Fruit fly (Drosophila melanogaster) whole organism, prepupa: ENCODE results near the gene CG14324.

Experiments used
- Blimp-1 ChIP-seq: fragments of 200-800 bp; sonication (Bioruptor generic); optimal IDR thresholded peaks from 3 replicates; lab custom pipeline; 2017; ENCODE audit warnings: missing biosample characterization, missing genetic modification characterization, mild to moderate bottlenecking, moderate library complexity, missing genetic modification reagents
- CG10631 ChIP-seq: fragments of 200-800 bp; sonication (Bioruptor generic); optimal IDR thresholded peaks from 2 replicates; lab custom pipeline; 2016; ENCODE audit warnings: missing biosample characterization, missing genetic modification characterization
- CG10669 ChIP-seq: fragments of 200-800 bp; sonication (Bioruptor generic); optimal IDR thresholded peaks from 3 replicates; lab custom pipeline; 2018; ENCODE audit warnings: missing biosample characterization, mild to moderate bottlenecking, missing genetic modification characterization, moderate library complexity
- CG11762 ChIP-seq: fragments of 200-800 bp; sonication (Bioruptor generic); optimal IDR thresholded peaks from 3 replicates; lab custom pipeline; 2016; ENCODE audit warnings: missing biosample characterization, missing genetic modification characterization; ENCODE audit not compliant: insufficient read depth
- CG15336 ChIP-seq: fragments of 200-800 bp; sonication (Bioruptor generic); IDR thresholded peaks from 2 replicates; pipeline ENCODE4 v1.3.6; 2022; ENCODE audit warnings: missing biosample characterization, missing genetic modification characterization
- CG1621 ChIP-seq: fragments of 200-800 bp; sonication (Bioruptor generic); optimal IDR thresholded peaks from 3 replicates; lab custom pipeline; 2018; ENCODE audit warnings: missing biosample characterization, mild to moderate bottlenecking, missing genetic modification characterization
- CG16779 ChIP-seq: fragments of 200-800 bp; sonication (Bioruptor generic); optimal IDR thresholded peaks from 3 replicates; lab custom pipeline; 2017; ENCODE audit warnings: missing biosample characterization, mild to moderate bottlenecking, missing genetic modification characterization
- CG3032 ChIP-seq: fragments of 200-800 bp; optimal IDR thresholded peaks from 2 replicates; lab custom pipeline; 2019; ENCODE audit warnings: missing biosample characterization, mild to moderate bottlenecking, missing genetic modification characterization, moderate library complexity
- CG31627 ChIP-seq: fragments of 200-800 bp; sonication (Bioruptor generic); optimal IDR thresholded peaks from 3 replicates; lab custom pipeline; 2016; ENCODE audit warnings: missing biosample characterization, missing genetic modification characterization
- CG34406 ChIP-seq: fragments of 200-800 bp; sonication (Bioruptor generic); optimal IDR thresholded peaks from 3 replicates; lab custom pipeline; 2016; ENCODE audit warnings: missing biosample characterization, missing genetic modification characterization
- CG4318 ChIP-seq: fragments of 200-800 bp; sonication (Bioruptor generic); optimal IDR thresholded peaks from 3 replicates; lab custom pipeline; 2017; ENCODE audit warnings: missing biosample characterization, mild to moderate bottlenecking, missing genetic modification characterization
- CG6163 ChIP-seq: fragments of 200-800 bp; sonication (Bioruptor generic); IDR thresholded peaks from 3 replicates; pipeline ENCODE4 v1.3.6; 2022; ENCODE audit warnings: missing biosample characterization, missing genetic modification characterization
- CG6808 ChIP-seq: fragments of 200-800 bp; sonication (Bioruptor generic); optimal IDR thresholded peaks from 3 replicates; lab custom pipeline; 2017; ENCODE audit warnings: missing biosample characterization, missing genetic modification characterization, mild to moderate bottlenecking, moderate library complexity, missing genetic modification reagents
- CG6854 ChIP-seq: fragments of 200-800 bp; sonication (Bioruptor generic); optimal IDR thresholded peaks from 2 replicates; lab custom pipeline; 2017; ENCODE audit warnings: missing biosample characterization, mild to moderate bottlenecking, missing genetic modification characterization
- CG8119 ChIP-seq: fragments of 200-800 bp; sonication (Bioruptor generic); IDR thresholded peaks from 3 replicates; pipeline ENCODE4 v1.3.6; 2022; ENCODE audit warnings: missing biosample characterization, missing genetic modification characterization
- CG8319 ChIP-seq: fragments of 200-800 bp; sonication (Bioruptor generic); optimal IDR thresholded peaks from 3 replicates; lab custom pipeline; 2016; ENCODE audit warnings: missing biosample characterization, missing genetic modification characterization
- CG9139 ChIP-seq: fragments of 200-800 bp; sonication (Bioruptor generic); optimal IDR thresholded peaks from 3 replicates; lab custom pipeline; 2017; ENCODE audit warnings: missing biosample characterization, mild to moderate bottlenecking, missing genetic modification characterization
- Eip75B ChIP-seq: fragments of 200-800 bp; sonication (Bioruptor generic); optimal IDR thresholded peaks from 3 replicates; lab custom pipeline; 2016; ENCODE audit warnings: missing biosample characterization, missing genetic modification characterization
- Eip78C ChIP-seq: fragments of 200-800 bp; sonication (Bioruptor generic); peaks from one replicate; lab custom pipeline; 2016; ENCODE audit warnings: missing biosample characterization, missing genetic modification characterization
- Ets21C ChIP-seq: fragments of 200-800 bp; sonication (Bioruptor generic); optimal IDR thresholded peaks from 3 replicates; lab custom pipeline; 2016; ENCODE audit warnings: missing biosample characterization, missing genetic modification characterization
- Hr38 ChIP-seq: sonication (Bioruptor generic); optimal IDR thresholded peaks from 2 replicates; lab custom pipeline; 2016; ENCODE audit warnings: missing biosample characterization, missing genetic modification characterization
- Lpt ChIP-seq: fragments of 200-800 bp; sonication (Bioruptor generic); optimal IDR thresholded peaks from 3 replicates; lab custom pipeline; 2016; ENCODE audit warnings: missing biosample characterization, missing genetic modification characterization
- Met ChIP-seq: fragments of 200-800 bp; sonication (Bioruptor generic); optimal IDR thresholded peaks from 3 replicates; lab custom pipeline; 2016; ENCODE audit warnings: missing biosample characterization, missing genetic modification characterization
- Smox ChIP-seq: fragments of 200-800 bp; sonication (Bioruptor generic); optimal IDR thresholded peaks from 3 replicates; lab custom pipeline; 2016; ENCODE audit warnings: missing biosample characterization, missing genetic modification characterization
- Sox102F ChIP-seq: fragments of 200-800 bp; sonication (Bioruptor generic); optimal IDR thresholded peaks from 2 replicates; lab custom pipeline; 2016; ENCODE audit warnings: missing biosample characterization, mild to moderate bottlenecking, missing genetic modification characterization
- Sox14 ChIP-seq: fragments of 200-800 bp; sonication (Bioruptor generic); optimal IDR thresholded peaks from 3 replicates; lab custom pipeline; 2016; ENCODE audit warnings: missing biosample characterization, missing genetic modification characterization
- Sox15 ChIP-seq: fragments of 200-800 bp; sonication (Bioruptor generic); optimal IDR thresholded peaks from 3 replicates; lab custom pipeline; 2016; ENCODE audit warnings: missing biosample characterization, missing genetic modification characterization
- achi ChIP-seq: fragments of 200-800 bp; sonication (Bioruptor generic); optimal IDR thresholded peaks from 3 replicates; lab custom pipeline; 2016; ENCODE audit warnings: missing biosample characterization, missing genetic modification characterization
- dac ChIP-seq: fragments of 200-800 bp; sonication (Bioruptor generic); optimal IDR thresholded peaks from 2 replicates; lab custom pipeline; 2017; ENCODE audit warnings: missing biosample characterization, mild to moderate bottlenecking, missing genetic modification characterization
- dsx ChIP-seq: fragments of 200-800 bp; optimal IDR thresholded peaks from 3 replicates; lab custom pipeline; 2019; ENCODE audit warnings: missing biosample characterization, mild to moderate bottlenecking, missing genetic modification characterization, moderate library complexity; ENCODE audit not compliant: poor library complexity, severe bottlenecking
- eg ChIP-seq: fragments of 200-800 bp; sonication (Bioruptor generic); IDR thresholded peaks from 3 replicates; pipeline ENCODE4 v1.3.6; 2022; ENCODE audit warnings: missing biosample characterization, missing genetic modification characterization
- fkh ChIP-seq: fragments of 200-800 bp; sonication (Bioruptor generic); optimal IDR thresholded peaks from 3 replicates; lab custom pipeline; 2017; ENCODE audit warnings: missing biosample characterization, mild to moderate bottlenecking, missing genetic modification characterization, moderate library complexity
- net ChIP-seq: fragments of 200-800 bp; sonication (Bioruptor generic); optimal IDR thresholded peaks from 3 replicates; lab custom pipeline; 2016; ENCODE audit warnings: missing biosample characterization, missing genetic modification characterization
- salr ChIP-seq, 2 experiments: fragments of 200-800 bp; sonication (Bioruptor generic); optimal IDR thresholded peaks; 3 replicates each; lab custom pipeline; 2016 to 2018; ENCODE audit warnings: missing biosample characterization in 2 of 2, missing genetic modification characterization in 2 of 2, mild to moderate bottlenecking in 1 of 2
- ss ChIP-seq, 2 experiments: fragments of 200-800 bp; sonication (Bioruptor generic); optimal IDR thresholded peaks; 2 replicates in 1 of 2; 3 replicates in 1 of 2; lab custom pipeline; 2017 to 2018; ENCODE audit warnings: mild to moderate bottlenecking in 2 of 2, missing biosample characterization in 2 of 2, missing genetic modification characterization in 2 of 2, moderate library complexity in 1 of 2
- svp ChIP-seq: fragments of 200-800 bp; sonication (Bioruptor generic); peaks from one replicate; lab custom pipeline; 2016; ENCODE audit warnings: missing biosample characterization, missing genetic modification characterization
- vri ChIP-seq: fragments of 200-800 bp; sonication (Bioruptor generic); optimal IDR thresholded peaks from 3 replicates; lab custom pipeline; 2016; ENCODE audit warnings: missing biosample characterization, mild to moderate bottlenecking, missing genetic modification characterization

CG14324 gene

DNA sequence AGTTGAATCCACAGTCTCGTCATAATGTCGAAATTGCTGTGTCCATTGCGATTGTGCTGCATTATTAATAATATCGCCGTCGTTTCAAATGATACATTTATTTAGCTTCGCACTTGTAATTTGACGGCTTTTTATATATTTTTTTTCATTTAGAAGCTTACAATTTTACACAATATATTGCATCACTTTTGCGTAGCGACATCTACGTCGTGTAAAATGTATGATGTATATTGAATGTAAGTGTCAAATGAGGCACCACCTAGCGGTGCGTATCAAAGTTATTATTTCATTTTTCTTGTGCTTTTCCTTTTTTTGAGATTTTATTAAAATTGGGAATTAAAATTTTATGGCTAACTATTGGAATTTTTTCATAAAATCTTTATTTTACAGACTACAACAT is 2.1 kb downstream of the CG14324 start:
- TF ChIP-seq CG6808, result no peak
- peak; percentile 11 for TF ChIP-seq CG3032

dm6 chr3R:17615746-17616145 is 2.9 kb downstream of the CG14324 start:
- no peak for TF ChIP-seq CG8119 (GFP tag; lab: Robert Waterston, UW)
- 0 out of 2 replicates have a peak, but pooled peaks have one; percentile 10 for TF ChIP-seq CG15336 (GFP tag; lab: Robert Waterston, UW)
- TF ChIP-seq, all 60 proteins: peak for 1

DNA sequence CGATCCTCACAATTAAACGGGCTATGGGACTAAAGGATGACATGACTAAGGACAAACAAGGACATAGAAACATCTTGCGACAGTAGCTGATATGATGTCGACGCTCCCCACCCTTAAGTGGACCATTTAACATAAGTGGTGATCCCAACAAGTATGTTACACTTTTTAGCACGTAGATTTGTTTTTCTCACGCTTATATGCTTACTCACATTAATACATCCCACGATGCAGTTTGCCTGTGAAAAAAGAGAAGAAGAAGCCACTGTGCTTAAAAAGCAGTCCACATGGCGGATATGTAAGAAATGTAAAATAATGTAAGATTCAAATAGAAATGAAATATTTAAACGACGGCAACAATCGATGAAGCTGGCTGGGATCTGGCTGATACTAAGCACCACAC is 3.5 kb downstream of the CG14324 start:
- TF ChIP-seq Smox (no peak), dsx (GFP tag; lab: Kevin White, UChicago) (no peak), Sox15 (GFP tag; lab: Kevin White, UChicago) (no peak), Sox102F (no peak), eg (GFP tag; lab: Robert Waterston, UW) (no peak), Eip75B (no peak), fkh (GFP tag; lab: Kevin White, UChicago) (no peak), CG6808 (no peak), CG31627 (GFP tag; lab: Kevin White, UChicago) (no peak), achi (GFP tag; lab: Kevin White, UChicago) (no peak), CG8119 (GFP tag; lab: Robert Waterston, UW) (no peak), CG8319 (GFP tag; lab: Kevin White, UChicago) (no peak), Sox14 (GFP tag; lab: Kevin White, UChicago) (no peak), salr (GFP tag; optimal IDR thresholded peaks at IDR 0.05; lab: Kevin White, UChicago) (no peak), Blimp-1 (GFP tag; lab: Kevin White, UChicago) (no peak), net (GFP tag; lab: Kevin White, UChicago) (no peak), CG6163 (GFP tag; lab: Robert Waterston, UW) (no peak), CG10669 (GFP tag; lab: Kevin White, UChicago) (no peak), CG34406 (GFP tag; lab: Kevin White, UChicago) (no peak), Met (GFP tag; lab: Kevin White, UChicago) (no peak)
- TF ChIP-seq, all 60 proteins: peak for 0

- TF ChIP-seq ss (GFP tag; optimal IDR thresholded peaks at IDR 0.05; lab: Kevin White, UChicago), result peak; percentile 24 to 47
- no peak for TF ChIP-seq CG9139
- no peak for TF ChIP-seq Hr38 (GFP tag; lab: Kevin White, UChicago)
- TF ChIP-seq vri (GFP tag; lab: Kevin White, UChicago), result peak; percentile 34
- peak; percentile 25 for TF ChIP-seq Eip78C (GFP tag; lab: Kevin White, UChicago)
- no peak for TF ChIP-seq CG11762 (GFP tag; lab: Kevin White, UChicago)
These were observed 5.0 kb downstream of the CG14324 start, which contains the start of gene CG14327 for dm6 chr3R:17613549-17613948. CG14327 (plus strand) TSS chr3R:17613709.

dm6 chr3R:17612587-17612986 is 6.0 kb downstream of the CG14324 start, which contains the start of gene CG34281:
CG34281 (plus strand) TSS chr3R:17612887.
- no peak for TF ChIP-seq svp (GFP tag; lab: Kevin White, UChicago)
- no peak for TF ChIP-seq CG6854
- TF ChIP-seq CG4318 (GFP tag; lab: Kevin White, UChicago), result no peak
- no peak for TF ChIP-seq Sox15 (GFP tag; lab: Kevin White, UChicago)
- TF ChIP-seq CG16779 (tag; lab: Kevin White, UChicago), result no peak
- no peak for TF ChIP-seq achi (GFP tag; lab: Kevin White, UChicago)
- no peak for TF ChIP-seq Ets21C (GFP tag; lab: Kevin White, UChicago)
- no peak for TF ChIP-seq Met (GFP tag; lab: Kevin White, UChicago)
- TF ChIP-seq CG1621 (tag; lab: Kevin White, UChicago), result no peak
- TF ChIP-seq CG10669 (GFP tag; lab: Kevin White, UChicago), result no peak
- TF ChIP-seq CG10631 (GFP tag; lab: Kevin White, UChicago), result no peak
- TF ChIP-seq vri (GFP tag; lab: Kevin White, UChicago), result no peak
- no peak for TF ChIP-seq dac (GFP tag; lab: Kevin White, UChicago)
- TF ChIP-seq CG6163 (GFP tag; lab: Robert Waterston, UW), result no peak
- no peak for TF ChIP-seq Lpt
- TF ChIP-seq, all 60 proteins: peak for 0
